Worm (Caenorhabditis elegans): Measurements from ENCODE around the gene F21C10.10.

The F21C10.10 gene

ce11 chrV:9069680-9070079 lies 26.4 kb upstream of the F21C10.10 start, which contains the start of gene T27E4.5:
Gene T27E4.5 (minus strand): TSS chrV:9069780.
- TF ChIP-seq aly-1 (tag; optimal IDR thresholded peaks at IDR 0.05) (no peak), hmg-4 (GFP tag; optimal IDR thresholded peaks at IDR 0.05) (no peak), B0310.2 (tag; optimal IDR thresholded peaks at IDR 0.05) (no peak), ceh-36 (tag; optimal IDR thresholded peaks at IDR 0.05) (no peak), pes-1 (GFP tag; IDR thresholded peaks at IDR 0.05) (no peak), flt-1 (GFP tag; IDR thresholded peaks at IDR 0.05) (no peak), sea-1 (GFP tag; conservative IDR thresholded peaks at IDR 0.05) (no peak), ceh-13 (GFP tag; optimal IDR thresholded peaks at IDR 0.05) (no peak), tra-4 (tag; optimal IDR thresholded peaks at IDR 0.05) (no peak), F13C5.2 (tag; optimal IDR thresholded peaks at IDR 0.05) (no peak), scrt-1 (GFP tag; IDR thresholded peaks at IDR 0.05) (no peak), hnd-1 (tag; optimal IDR thresholded peaks at IDR 0.05) (no peak), hmbx-1 (tag; optimal IDR thresholded peaks at IDR 0.05) (no peak), tbx-37 (GFP tag; conservative IDR thresholded peaks at IDR 0.05) (no peak), tbx-11 (GFP tag; IDR thresholded peaks at IDR 0.05) (no peak)

- TF ChIP-seq tbx-37 (GFP tag; conservative IDR thresholded peaks at IDR 0.05) (no peak), ama-1 (optimal IDR thresholded peaks at IDR 0.05) (no peak), flt-1 (GFP tag; IDR thresholded peaks at IDR 0.05) (no peak), tbx-11 (GFP tag; IDR thresholded peaks at IDR 0.05) (no peak), sea-1 (GFP tag; conservative IDR thresholded peaks at IDR 0.05) (no peak), hmg-4 (GFP tag; optimal IDR thresholded peaks at IDR 0.05) (no peak), ceh-36 (tag; optimal IDR thresholded peaks at IDR 0.05) (no peak), F13C5.2 (tag; optimal IDR thresholded peaks at IDR 0.05) (no peak), hmbx-1 (tag; optimal IDR thresholded peaks at IDR 0.05) (no peak), tra-4 (tag; optimal IDR thresholded peaks at IDR 0.05) (no peak), ceh-13 (GFP tag; optimal IDR thresholded peaks at IDR 0.05) (no peak), scrt-1 (GFP tag; IDR thresholded peaks at IDR 0.05) (no peak), aly-1 (tag; optimal IDR thresholded peaks at IDR 0.05) (no peak), hnd-1 (tag; optimal IDR thresholded peaks at IDR 0.05) (no peak), pes-1 (GFP tag; IDR thresholded peaks at IDR 0.05) (no peak), B0310.2 (tag; optimal IDR thresholded peaks at IDR 0.05) (no peak), ets-7 (tag; optimal IDR thresholded peaks at IDR 0.05) (no peak)
Measured at ce11 chrV:9073322-9074038, 22.6 kb upstream of the F21C10.10 start, which contains the start of gene oac-50. Gene oac-50 (minus strand): TSS chrV:9073540.

- no peak for TF ChIP-seq B0310.2 (tag; optimal IDR thresholded peaks at IDR 0.05)
- no peak for TF ChIP-seq tbx-37 (GFP tag; conservative IDR thresholded peaks at IDR 0.05)
- TF ChIP-seq aly-1 (tag; optimal IDR thresholded peaks at IDR 0.05): no peak
- no peak for TF ChIP-seq tbx-11 (GFP tag; IDR thresholded peaks at IDR 0.05)
- TF ChIP-seq tra-4 (tag; optimal IDR thresholded peaks at IDR 0.05): no peak
- TF ChIP-seq scrt-1 (GFP tag; IDR thresholded peaks at IDR 0.05): no peak
Measured at ce11 chrV:9074360-9074834, 21.7 kb upstream of the F21C10.10 start.

ce11 chrV:9075827-9076226 lies 20.2 kb upstream of the F21C10.10 start:
- TF ChIP-seq aly-1 (tag; optimal IDR thresholded peaks at IDR 0.05): no peak
- no peak for TF ChIP-seq tbx-11 (GFP tag; IDR thresholded peaks at IDR 0.05)
- TF ChIP-seq ceh-13 (GFP tag; optimal IDR thresholded peaks at IDR 0.05): no peak
- TF ChIP-seq scrt-1 (GFP tag; IDR thresholded peaks at IDR 0.05): no peak
- no peak for TF ChIP-seq pes-1 (GFP tag; IDR thresholded peaks at IDR 0.05)
- TF ChIP-seq hnd-1 (tag; optimal IDR thresholded peaks at IDR 0.05): no peak
- no peak for TF ChIP-seq flt-1 (GFP tag; IDR thresholded peaks at IDR 0.05)
- no peak for TF ChIP-seq ama-1 (optimal IDR thresholded peaks at IDR 0.05)
- no peak for TF ChIP-seq ets-7 (tag; optimal IDR thresholded peaks at IDR 0.05)
- TF ChIP-seq B0310.2 (tag; optimal IDR thresholded peaks at IDR 0.05): no peak
- no peak for TF ChIP-seq tra-4 (tag; optimal IDR thresholded peaks at IDR 0.05)

ce11 chrV:9076273-9076672 lies 19.8 kb upstream of the F21C10.10 start, which contains the start of gene T27E4.7:
Gene T27E4.7 (minus strand): TSS chrV:9076322.
- TF ChIP-seq tbx-11 (GFP tag; IDR thresholded peaks at IDR 0.05) (no peak), aly-1 (tag; optimal IDR thresholded peaks at IDR 0.05) (no peak), ceh-13 (GFP tag; optimal IDR thresholded peaks at IDR 0.05) (no peak), ama-1 (optimal IDR thresholded peaks at IDR 0.05) (no peak), ceh-36 (tag; optimal IDR thresholded peaks at IDR 0.05) (no peak), B0310.2 (tag; optimal IDR thresholded peaks at IDR 0.05) (no peak), F13C5.2 (tag; optimal IDR thresholded peaks at IDR 0.05) (no peak), scrt-1 (GFP tag; IDR thresholded peaks at IDR 0.05) (no peak), hmg-4 (GFP tag; optimal IDR thresholded peaks at IDR 0.05) (no peak), tra-4 (tag; optimal IDR thresholded peaks at IDR 0.05) (no peak), ets-7 (tag; optimal IDR thresholded peaks at IDR 0.05) (no peak), hmbx-1 (tag; optimal IDR thresholded peaks at IDR 0.05) (no peak), hnd-1 (tag; optimal IDR thresholded peaks at IDR 0.05) (no peak), sea-1 (GFP tag; conservative IDR thresholded peaks at IDR 0.05) (no peak)

- TF ChIP-seq flt-1 (GFP tag; IDR thresholded peaks at IDR 0.05): no peak
Measured at ce11 chrV:9078067-9078581, 17.9 kb upstream of the F21C10.10 start.

ce11 chrV:9078815-9079525 lies 17.1 kb upstream of the F21C10.10 start:
- no peak for TF ChIP-seq ceh-13 (GFP tag; optimal IDR thresholded peaks at IDR 0.05)
- no peak for TF ChIP-seq ets-7 (tag; optimal IDR thresholded peaks at IDR 0.05)
- TF ChIP-seq tbx-37 (GFP tag; conservative IDR thresholded peaks at IDR 0.05): no peak
- no peak for TF ChIP-seq B0310.2 (tag; optimal IDR thresholded peaks at IDR 0.05)
- no peak for TF ChIP-seq hnd-1 (tag; optimal IDR thresholded peaks at IDR 0.05)
- TF ChIP-seq ama-1 (optimal IDR thresholded peaks at IDR 0.05): no peak
